Worm (Caenorhabditis elegans): ENCODE results near the gene nhr-211.

ce11 chrV:446988-447387 is 39.8 kb upstream of the nhr-211 start:
- TF ChIP-seq flt-1 (GFP tag; IDR thresholded peaks at IDR 0.05) (no peak), F13C5.2 (tag; optimal IDR thresholded peaks at IDR 0.05) (no peak), ets-7 (tag; optimal IDR thresholded peaks at IDR 0.05) (no peak), hmg-4 (GFP tag; optimal IDR thresholded peaks at IDR 0.05) (peak; percentile 23), ceh-36 (tag; optimal IDR thresholded peaks at IDR 0.05) (no peak), ama-1 (optimal IDR thresholded peaks at IDR 0.05) (no peak), hmbx-1 (tag; optimal IDR thresholded peaks at IDR 0.05) (no peak), aly-1 (tag; optimal IDR thresholded peaks at IDR 0.05) (no peak), pes-1 (GFP tag; IDR thresholded peaks at IDR 0.05) (no peak), hnd-1 (tag; optimal IDR thresholded peaks at IDR 0.05) (no peak), tbx-37 (GFP tag; conservative IDR thresholded peaks at IDR 0.05) (no peak)

All from whole organism, early embryonic.